Worm (Caenorhabditis elegans) whole organism, L2 larva: Measurements from ENCODE around the gene amph-1.

Experiments
- R02D3.7 ChIP-seq: fragments of 150-350 bp; optimal IDR thresholded peaks from 2 replicates; lab custom pipeline; 2014; ENCODE audit warnings: missing biosample characterization, missing genetic modification characterization
- dmd-4 ChIP-seq: sonication (generic microtip); optimal IDR thresholded peaks from 2 replicates; lab custom pipeline; 2017; ENCODE audit warnings: missing biosample characterization, missing genetic modification characterization
- gmeb-1 ChIP-seq: fragments of 150-350 bp; optimal IDR thresholded peaks from 2 replicates; lab custom pipeline; 2014; ENCODE audit warnings: missing biosample characterization, missing genetic modification characterization
- lin-13 ChIP-seq: fragments of 150-350 bp; optimal IDR thresholded peaks from 2 replicates; lab custom pipeline; 2014; ENCODE audit warnings: missing biosample characterization, missing genetic modification reagents, missing genetic modification characterization
- lsy-2 ChIP-seq, 2 experiments: fragments of 150-350 bp in 1 of 2; sonication (generic microtip) in 1 of 2; optimal IDR thresholded peaks; 2 replicates each; lab custom pipeline; 2014 to 2017; ENCODE audit warnings: missing biosample characterization in 2 of 2, missing genetic modification characterization in 2 of 2
- nhr-11 ChIP-seq: fragments of 150-350 bp; optimal IDR thresholded peaks from 2 replicates; lab custom pipeline; 2014; ENCODE audit warnings: missing biosample characterization, missing genetic modification characterization
- nhr-6 ChIP-seq: fragments of 150-350 bp; optimal IDR thresholded peaks from 2 replicates; lab custom pipeline; 2014; ENCODE audit warnings: missing biosample characterization, missing genetic modification characterization
- zag-1 ChIP-seq: fragments of 150-350 bp; optimal IDR thresholded peaks from 2 replicates; lab custom pipeline; 2014; ENCODE audit warnings: missing biosample characterization, missing genetic modification characterization

ce11 chrIV:9625829-9626228, 21.8 kb downstream of the amph-1 start:
- TF ChIP-seq gmeb-1 (tag; lab: Kevin White, UChicago) = no peak
- no peak for TF ChIP-seq nhr-6 (tag; lab: Kevin White, UChicago)
- TF ChIP-seq R02D3.7 (tag; lab: Kevin White, UChicago) = no peak
- TF ChIP-seq nhr-11 = no peak
- TF ChIP-seq dmd-4 (tag; lab: Kevin White, UChicago) = no peak
- TF ChIP-seq lsy-2 (tag; optimal IDR thresholded peaks at IDR 0.05; lab: Kevin White, UChicago) = no peak
- no peak for TF ChIP-seq zag-1 (tag; lab: Kevin White, UChicago)
- no peak for TF ChIP-seq lin-13 (GFP tag; lab: Kevin White, UChicago)
